Worm (Caenorhabditis elegans) whole organism, L2 larva: ENCODE results near the gene ccch-2.

Experiments used
- C34F6.9 ChIP-seq: fragments of 150-350 bp; optimal IDR thresholded peaks from 2 replicates; lab custom pipeline; 2014; ENCODE audit warnings: missing biosample characterization, missing genetic modification characterization
- F13H6.1 ChIP-seq: sonication (generic microtip); optimal IDR thresholded peaks from 2 replicates; lab custom pipeline; 2016; ENCODE audit warnings: missing genetic modification characterization, missing compliant biosample characterization
- Y55F3AM.14 ChIP-seq: fragments of 200-800 bp; sonication (Bioruptor generic); optimal IDR thresholded peaks from 2 replicates; lab custom pipeline; 2018; ENCODE audit warnings: mild to moderate bottlenecking, missing genetic modification characterization, missing compliant biosample characterization
- alr-1 ChIP-seq: fragments of 150-350 bp; optimal IDR thresholded peaks from 2 replicates; lab custom pipeline; 2014; ENCODE audit warnings: missing biosample characterization, missing genetic modification characterization
- aly-2 ChIP-seq: fragments of 150-350 bp; optimal IDR thresholded peaks from 2 replicates; lab custom pipeline; 2014; ENCODE audit warnings: missing biosample characterization, missing genetic modification characterization
- ama-1 ChIP-seq: fragments of 150-350 bp; optimal IDR thresholded peaks from 2 replicates; lab custom pipeline; 2018; ENCODE audit warnings: inconsistent platforms
- ceh-16 ChIP-seq: fragments of 150-350 bp; optimal IDR thresholded peaks from 2 replicates; lab custom pipeline; 2014; ENCODE audit warnings: missing biosample characterization, missing genetic modification characterization
- dmd-4 ChIP-seq: sonication (generic microtip); optimal IDR thresholded peaks from 2 replicates; lab custom pipeline; 2017; ENCODE audit warnings: missing biosample characterization, missing genetic modification characterization
- fos-1 ChIP-seq: fragments of 150-350 bp; optimal IDR thresholded peaks from 2 replicates; lab custom pipeline; 2014; ENCODE audit warnings: missing biosample characterization, missing genetic modification characterization
- gmeb-1 ChIP-seq: fragments of 150-350 bp; optimal IDR thresholded peaks from 2 replicates; lab custom pipeline; 2014; ENCODE audit warnings: missing biosample characterization, missing genetic modification characterization
- lin-11 ChIP-seq: fragments of 150-350 bp; sonication (generic microtip); optimal IDR thresholded peaks from 2 replicates; lab custom pipeline; 2014; ENCODE audit warnings: missing biosample characterization, missing genetic modification characterization, inconsistent platforms, mixed read lengths
- lin-13 ChIP-seq: fragments of 150-350 bp; optimal IDR thresholded peaks from 2 replicates; lab custom pipeline; 2014; ENCODE audit warnings: missing biosample characterization, missing genetic modification reagents, missing genetic modification characterization
- lin-39 ChIP-seq: fragments of 150-350 bp; optimal IDR thresholded peaks from 2 replicates; lab custom pipeline; 2014; ENCODE audit warnings: missing biosample characterization, missing genetic modification reagents, missing genetic modification characterization
- lsy-2 ChIP-seq, 2 experiments: fragments of 150-350 bp in 1 of 2; sonication (generic microtip) in 1 of 2; optimal IDR thresholded peaks; 2 replicates each; lab custom pipeline; 2014 to 2017; ENCODE audit warnings: missing biosample characterization in 2 of 2, missing genetic modification characterization in 2 of 2
- nhr-12 ChIP-seq: fragments of 150-350 bp; optimal IDR thresholded peaks from 2 replicates; lab custom pipeline; 2014; ENCODE audit warnings: missing biosample characterization, missing genetic modification characterization
- nhr-25 ChIP-seq: fragments of 150-350 bp; sonication (generic microtip); optimal IDR thresholded peaks from 3 replicates; lab custom pipeline; 2014; ENCODE audit warnings: missing biosample characterization, missing genetic modification characterization
- nhr-6 ChIP-seq: fragments of 150-350 bp; optimal IDR thresholded peaks from 2 replicates; lab custom pipeline; 2014; ENCODE audit warnings: missing biosample characterization, missing genetic modification characterization
- peb-1 ChIP-seq: fragments of 150-350 bp; optimal IDR thresholded peaks from 2 replicates; lab custom pipeline; 2014; ENCODE audit warnings: missing biosample characterization, missing genetic modification characterization
- skn-1 ChIP-seq: sonication (generic microtip); optimal IDR thresholded peaks from 2 replicates; lab custom pipeline; 2017; ENCODE audit warnings: missing biosample characterization, missing genetic modification characterization
- unc-39 ChIP-seq: fragments of 150-350 bp; optimal IDR thresholded peaks from 2 replicates; lab custom pipeline; 2014; ENCODE audit warnings: missing biosample characterization, missing genetic modification characterization
- unc-55 ChIP-seq: fragments of 150-350 bp; sonication (generic microtip); optimal IDR thresholded peaks from 3 replicates; lab custom pipeline; 2014; ENCODE audit warnings: missing biosample characterization, missing genetic modification reagents, missing genetic modification characterization
- zag-1 ChIP-seq: fragments of 150-350 bp; optimal IDR thresholded peaks from 2 replicates; lab custom pipeline; 2014; ENCODE audit warnings: missing biosample characterization, missing genetic modification characterization
- ztf-4 ChIP-seq: fragments of 150-350 bp; optimal IDR thresholded peaks from 2 replicates; lab custom pipeline; 2014; ENCODE audit warnings: missing biosample characterization, missing genetic modification characterization

The ccch-2 gene

DNA sequence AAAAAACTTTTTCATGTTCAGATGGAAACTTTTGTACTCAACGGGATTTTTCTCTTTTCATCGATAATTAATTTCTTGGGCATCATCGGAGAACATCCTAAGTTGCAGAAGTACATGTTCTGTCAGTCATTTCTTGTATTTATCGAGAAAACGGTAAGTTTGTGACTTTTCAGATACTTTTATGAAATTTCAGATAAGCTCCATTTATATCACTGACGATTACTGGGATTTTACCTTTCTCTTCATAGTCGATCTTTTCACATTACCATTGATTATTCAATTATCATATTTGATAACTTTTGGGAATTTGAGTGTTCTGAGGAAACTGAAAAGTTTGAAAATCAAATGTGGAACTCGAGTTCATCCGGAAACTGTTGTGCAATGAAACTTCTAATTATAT, 46.6 kb downstream of the ccch-2 start, which contains the start of gene srz-105:
TSS of gene srz-105 (plus strand) at position 301 of the 400 bp plus-strand sequence.
- TF ChIP-seq aly-2 (tag; lab: Kevin White, UChicago) (no peak), lsy-2 (tag; optimal IDR thresholded peaks at IDR 0.05; lab: Kevin White, UChicago) (no peak), nhr-25 (no peak), lin-13 (no peak), Y55F3AM.14 (GFP tag; lab: Kevin White, UChicago) (no peak), zag-1 (tag; lab: Kevin White, UChicago) (no peak), unc-55 (GFP tag; lab: Kevin White, UChicago) (no peak), C34F6.9 (tag; lab: Kevin White, UChicago) (no peak), skn-1 (no peak), fos-1 (no peak), unc-39 (tag; lab: Kevin White, UChicago) (no peak), lin-11 (tag; lab: Kevin White, UChicago) (no peak), F13H6.1 (tag; lab: Kevin White, UChicago) (no peak)

DNA sequence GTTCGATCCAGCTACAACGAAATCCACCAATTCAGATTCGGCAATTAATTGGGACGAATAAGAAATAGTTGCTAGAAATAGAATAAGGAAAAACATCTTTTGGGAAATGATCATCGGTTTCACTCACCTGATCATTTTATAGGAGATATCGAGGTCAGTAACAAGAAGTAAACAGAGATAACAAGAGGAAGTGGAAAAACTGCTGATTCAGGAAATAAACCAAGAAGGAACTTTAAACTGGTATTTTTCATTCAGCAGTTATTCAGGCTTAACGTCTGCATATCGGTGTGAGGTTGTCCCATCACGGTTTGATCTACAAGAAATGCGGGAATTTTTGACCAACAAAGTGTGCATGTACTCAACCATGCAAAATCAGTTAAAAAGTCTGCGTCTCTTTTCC, 50.5 kb downstream of the ccch-2 start, which contains the start of gene K03D3.2:
TSS of gene K03D3.2 (minus strand) at position 101 of the 400 bp plus-strand sequence.
- TF ChIP-seq lin-39 (tag; lab: Kevin White, UChicago), result no peak
- no peak for TF ChIP-seq alr-1 (tag; lab: Kevin White, UChicago)
- no peak for TF ChIP-seq F13H6.1 (tag; lab: Kevin White, UChicago)
- TF ChIP-seq unc-55 (GFP tag; lab: Kevin White, UChicago), result no peak
- TF ChIP-seq zag-1 (tag; lab: Kevin White, UChicago), result no peak
- TF ChIP-seq ama-1, result no peak
- no peak for TF ChIP-seq aly-2 (tag; lab: Kevin White, UChicago)
- TF ChIP-seq dmd-4 (tag; lab: Kevin White, UChicago), result no peak
- no peak for TF ChIP-seq gmeb-1 (tag; lab: Kevin White, UChicago)
- no peak for TF ChIP-seq nhr-12 (tag; lab: Kevin White, UChicago)
- no peak for TF ChIP-seq peb-1
- TF ChIP-seq lin-11 (tag; lab: Kevin White, UChicago), result no peak
- no peak for TF ChIP-seq lsy-2 (tag; optimal IDR thresholded peaks at IDR 0.05; lab: Kevin White, UChicago)
- no peak for TF ChIP-seq ceh-16 (tag; lab: Kevin White, UChicago)
- TF ChIP-seq ztf-4 (tag; lab: Kevin White, UChicago), result no peak
- TF ChIP-seq nhr-6 (tag; lab: Kevin White, UChicago), result no peak
